Worm (Caenorhabditis elegans) whole organism, young adult: ENCODE measurements around the gene C33H5.2.

ENCODE experiments used
- B0035.1 ChIP-seq: sonication (generic microtip); optimal IDR thresholded peaks from 2 replicates; lab custom pipeline; 2016; ENCODE audit warnings: missing genetic modification characterization, mild to moderate bottlenecking, missing compliant biosample characterization, missing genotype, missing genetic modification reagents
- C17E4.6 ChIP-seq: fragments of 200-800 bp; sonication (Bioruptor generic); IDR thresholded peaks from 2 replicates; pipeline ENCODE4 v1.3.6; 2022; ENCODE audit warnings: missing genetic modification reagents, missing genetic modification characterization, missing compliant biosample characterization
- F33H1.4 ChIP-seq: fragments of 200-800 bp; sonication (Bioruptor generic); IDR thresholded peaks from 2 replicates; pipeline ENCODE4 v1.3.6; 2022; ENCODE audit warnings: missing genetic modification reagents, missing genetic modification characterization, missing compliant biosample characterization
- F49E8.2 ChIP-seq: sonication (generic microtip); optimal IDR thresholded peaks from 3 replicates; lab custom pipeline; 2017; ENCODE audit warnings: missing genetic modification characterization, mild to moderate bottlenecking, missing compliant biosample characterization, antibody characterized with exemption, moderate library complexity; ENCODE audit not compliant: insufficient read depth
- F57C9.4 ChIP-seq: sonication (generic microtip); optimal IDR thresholded peaks from 2 replicates; lab custom pipeline; 2017; ENCODE audit warnings: mild to moderate bottlenecking, missing genetic modification characterization, missing compliant biosample characterization
- K11D2.4 ChIP-seq: fragments of 200-800 bp; sonication (Bioruptor generic); IDR thresholded peaks from 2 replicates; pipeline ENCODE4 v1.3.6; 2022; ENCODE audit warnings: missing genetic modification reagents, missing genetic modification characterization, missing compliant biosample characterization
- K12H6.12 ChIP-seq: fragments of 200-800 bp; sonication (Bioruptor generic); optimal IDR thresholded peaks from 2 replicates; lab custom pipeline; 2018; ENCODE audit warnings: mild to moderate bottlenecking, missing genetic modification characterization, missing compliant biosample characterization
- T07F8.4 ChIP-seq: sonication (generic microtip); optimal IDR thresholded peaks from 2 replicates; lab custom pipeline; 2016; ENCODE audit warnings: mild to moderate bottlenecking, missing genetic modification characterization, moderate library complexity, missing compliant biosample characterization
- ZK185.1 ChIP-seq: sonication (generic microtip); optimal IDR thresholded peaks from 2 replicates; lab custom pipeline; 2016; ENCODE audit warnings: mild to moderate bottlenecking, missing genetic modification characterization, missing compliant biosample characterization; ENCODE audit not compliant: poor library complexity, severe bottlenecking
- akir-1 ChIP-seq: fragments of 200-800 bp; sonication (Bioruptor generic); optimal IDR thresholded peaks from 2 replicates; lab custom pipeline; 2018; ENCODE audit warnings: mild to moderate bottlenecking, missing genetic modification characterization, moderate library complexity, missing compliant biosample characterization
- atf-7 ChIP-seq: sonication (generic microtip); optimal IDR thresholded peaks from 2 replicates; lab custom pipeline; 2017; ENCODE audit warnings: mild to moderate bottlenecking, missing genetic modification characterization, missing compliant biosample characterization
- athp-1 ChIP-seq: sonication (generic microtip); optimal IDR thresholded peaks from 2 replicates; lab custom pipeline; 2017; ENCODE audit warnings: mild to moderate bottlenecking, missing genetic modification characterization, missing compliant biosample characterization
- bed-2 ChIP-seq: fragments of 200-800 bp; sonication (Bioruptor generic); IDR thresholded peaks from 2 replicates; pipeline ENCODE4 v1.3.6; 2022; ENCODE audit warnings: missing genetic modification reagents, missing genetic modification characterization, missing compliant biosample characterization
- ceh-100 ChIP-seq: fragments of 200-800 bp; sonication (Bioruptor generic); IDR thresholded peaks from 2 replicates; pipeline ENCODE4 v1.3.6; 2022; ENCODE audit warnings: missing genetic modification reagents, missing genetic modification characterization, missing compliant biosample characterization
- ceh-27 ChIP-seq: fragments of 200-800 bp; sonication (Bioruptor generic); optimal IDR thresholded peaks from 2 replicates; lab custom pipeline; 2018; ENCODE audit warnings: mild to moderate bottlenecking, missing genetic modification characterization, moderate library complexity, missing compliant biosample characterization
- ceh-91 ChIP-seq: fragments of 200-800 bp; sonication (Bioruptor generic); IDR thresholded peaks from 2 replicates; pipeline ENCODE4 v1.3.6; 2022; ENCODE audit warnings: missing genetic modification reagents, missing genetic modification characterization, missing compliant biosample characterization
- die-1 ChIP-seq: sonication (generic microtip); optimal IDR thresholded peaks from 2 replicates; lab custom pipeline; 2016; ENCODE audit warnings: missing genotype, mild to moderate bottlenecking, missing genetic modification characterization, missing compliant biosample characterization
- dpl-1 ChIP-seq: fragments of 150-350 bp; optimal IDR thresholded peaks from 2 replicates; lab custom pipeline; 2014; ENCODE audit warnings: missing biosample characterization, missing genetic modification reagents, missing genetic modification characterization
- egrh-3 ChIP-seq: fragments of 200-800 bp; sonication (Bioruptor generic); IDR thresholded peaks from 2 replicates; pipeline ENCODE4 v1.3.6; 2022; ENCODE audit warnings: missing genetic modification reagents, missing genetic modification characterization, missing compliant biosample characterization
- fkh-3 ChIP-seq: sonication (generic microtip); optimal IDR thresholded peaks from 2 replicates; lab custom pipeline; 2016; ENCODE audit warnings: mild to moderate bottlenecking, missing genetic modification characterization, missing compliant biosample characterization
- hlh-12 ChIP-seq: sonication (generic microtip); optimal IDR thresholded peaks from 2 replicates; lab custom pipeline; 2016; ENCODE audit warnings: missing genetic modification characterization, missing compliant biosample characterization
- hlh-26 ChIP-seq: fragments of 200-800 bp; sonication (Bioruptor generic); conservative IDR thresholded peaks from 2 replicates; pipeline ENCODE4 v1.3.6; 2022; ENCODE audit warnings: missing genetic modification reagents, missing genetic modification characterization, missing compliant biosample characterization
- lin-54 ChIP-seq: fragments of 200-800 bp; sonication (Bioruptor generic); optimal IDR thresholded peaks from 2 replicates; lab custom pipeline; 2018; ENCODE audit warnings: mild to moderate bottlenecking, missing genetic modification characterization, missing compliant biosample characterization
- lsl-1 ChIP-seq: fragments of 200-800 bp; sonication (Bioruptor generic); optimal IDR thresholded peaks from 2 replicates; lab custom pipeline; 2018; ENCODE audit warnings: mild to moderate bottlenecking, missing genetic modification characterization, moderate library complexity, missing compliant biosample characterization
- madf-8 ChIP-seq: fragments of 200-800 bp; sonication (Bioruptor generic); conservative IDR thresholded peaks from 2 replicates; pipeline ENCODE4 v1.3.6; 2022; ENCODE audit warnings: missing genetic modification reagents, missing genetic modification characterization, missing compliant biosample characterization
- mcd-1 ChIP-seq: fragments of 200-800 bp; sonication (Bioruptor generic); IDR thresholded peaks from 2 replicates; pipeline ENCODE4 v1.3.6; 2022; ENCODE audit warnings: missing genetic modification reagents, missing genetic modification characterization, missing compliant biosample characterization
- mel-28 ChIP-seq: sonication (generic microtip); optimal IDR thresholded peaks from 2 replicates; lab custom pipeline; 2016; ENCODE audit warnings: borderline replicate concordance, mild to moderate bottlenecking, missing genetic modification characterization, missing compliant biosample characterization
- mes-4 ChIP-seq: sonication (generic microtip); optimal IDR thresholded peaks from 2 replicates; lab custom pipeline; 2016; ENCODE audit warnings: missing genotype, missing genetic modification characterization, missing compliant biosample characterization
- mxl-1 ChIP-seq: sonication (generic microtip); optimal IDR thresholded peaks from 2 replicates; lab custom pipeline; 2016; ENCODE audit warnings: missing genetic modification characterization, missing compliant biosample characterization
- nfya-2 ChIP-seq: fragments of 200-800 bp; sonication (Bioruptor generic); IDR thresholded peaks from 2 replicates; pipeline ENCODE4 v1.3.6; 2022; ENCODE audit warnings: missing genetic modification reagents, missing genetic modification characterization, missing compliant biosample characterization
- nfyb-1 ChIP-seq: fragments of 200-800 bp; sonication (Bioruptor generic); IDR thresholded peaks from 2 replicates; pipeline ENCODE4 v1.3.6; 2022; ENCODE audit warnings: missing genetic modification reagents, missing genetic modification characterization, missing compliant biosample characterization
- nhr-179 ChIP-seq: sonication (generic microtip); optimal IDR thresholded peaks from 2 replicates; lab custom pipeline; 2016; ENCODE audit warnings: mild to moderate bottlenecking, missing genetic modification characterization, missing compliant biosample characterization
- somi-1 ChIP-seq: fragments of 200-800 bp; sonication (Bioruptor generic); optimal IDR thresholded peaks from 2 replicates; lab custom pipeline; 2018; ENCODE audit warnings: mild to moderate bottlenecking, missing genetic modification characterization, missing compliant biosample characterization
- unc-130 ChIP-seq: sonication (generic microtip); optimal IDR thresholded peaks from 2 replicates; lab custom pipeline; 2016; ENCODE audit warnings: missing genetic modification reagents, missing genetic modification characterization, missing compliant biosample characterization
- zfh-2 ChIP-seq: fragments of 200-800 bp; sonication (Bioruptor generic); conservative IDR thresholded peaks from 2 replicates; pipeline ENCODE4 v1.3.6; 2022; ENCODE audit warnings: missing genetic modification reagents, missing genetic modification characterization, missing compliant biosample characterization
- ztf-26 ChIP-seq: sonication (generic microtip); optimal IDR thresholded peaks from 2 replicates; lab custom pipeline; 2017; ENCODE audit warnings: missing genetic modification characterization, missing compliant biosample characterization
- ztf-6 ChIP-seq: fragments of 200-800 bp; sonication (Bioruptor generic); IDR thresholded peaks from 2 replicates; pipeline ENCODE4 v1.3.6; 2022; ENCODE audit warnings: missing genetic modification reagents, missing genetic modification characterization, missing compliant biosample characterization

The C33H5.2 gene

DNA sequence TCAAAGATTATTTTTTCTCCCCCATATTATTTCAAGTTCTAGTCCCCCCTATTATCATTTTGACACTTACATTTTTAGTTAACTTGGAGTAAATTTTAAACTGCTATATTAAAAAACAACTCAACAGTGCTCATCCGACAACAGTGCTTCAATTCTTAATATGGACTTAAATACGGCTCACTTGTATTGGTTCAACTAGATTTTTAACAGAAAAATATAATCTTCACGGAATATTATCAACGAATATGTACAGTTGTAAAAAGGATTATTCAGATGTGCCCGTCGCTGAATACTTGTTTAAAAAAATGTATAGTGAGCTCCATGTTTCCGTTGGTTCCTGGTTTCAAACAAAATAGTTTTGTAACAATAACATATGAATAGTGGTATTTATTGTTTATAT lies 4.5 kb upstream of the C33H5.2 start (continued):
- TF ChIP-seq unc-130 (GFP tag; lab: Kevin White, UChicago), result peak; percentile 63
- peak; percentile 65 for TF ChIP-seq fkh-3 (tag; lab: Kevin White, UChicago)
- no peak for TF ChIP-seq ztf-26
- no peak; the same call in 1 of the 2 replicates for TF ChIP-seq F33H1.4 (GFP tag; lab: Robert Waterston, UW)
- TF ChIP-seq, all 124 proteins: peak for 28

DNA sequence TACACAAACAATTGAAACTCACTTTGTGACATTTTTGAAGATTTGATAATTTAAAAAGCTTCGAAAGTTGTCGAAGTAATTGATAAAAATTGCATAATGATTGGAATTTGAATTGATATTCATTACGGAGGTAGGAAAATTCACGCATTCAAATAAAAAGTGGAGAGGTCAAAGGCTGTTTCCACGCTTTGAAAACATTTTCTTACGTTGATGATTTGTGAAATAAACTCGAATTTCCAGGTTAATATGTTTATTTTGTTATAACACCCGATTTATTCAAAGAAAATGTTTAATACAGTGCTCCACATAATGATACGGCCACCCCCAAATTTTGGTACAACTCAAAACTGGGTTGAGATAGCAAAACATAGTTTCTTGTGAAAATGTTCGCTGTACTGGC lies 1.6 kb upstream of the C33H5.2 start, which contains the start of gene C33H5.16:
C33H5.16 (minus strand) TSS at position 101 of the 400 bp plus-strand sequence.
- TF ChIP-seq C17E4.6 (GFP tag; lab: Robert Waterston, UW) (no peak), ceh-27 (GFP tag; lab: Kevin White, UChicago) (no peak), hlh-26 (GFP tag; lab: Robert Waterston, UW) (no peak), mxl-1 (tag; lab: Kevin White, UChicago) (no peak), mes-4 (tag; lab: Kevin White, UChicago) (no peak), ZK185.1 (tag; lab: Kevin White, UChicago) (no peak), F49E8.2 (tag; lab: Kevin White, UChicago) (no peak), mcd-1 (GFP tag; lab: Robert Waterston, UW) (no peak), nhr-179 (tag; lab: Kevin White, UChicago) (no peak), hlh-12 (tag; lab: Kevin White, UChicago) (no peak), lsl-1 (GFP tag; lab: Kevin White, UChicago) (no peak), dpl-1 (no peak), T07F8.4 (tag; lab: Kevin White, UChicago) (no peak), zfh-2 (GFP tag; lab: Robert Waterston, UW) (no peak), B0035.1 (tag; lab: Kevin White, UChicago) (no peak), nfya-2 (no peak), K11D2.4 (GFP tag; lab: Robert Waterston, UW) (no peak), lin-54 (GFP tag; lab: Kevin White, UChicago) (no peak), ceh-100 (GFP tag; lab: Robert Waterston, UW) (no peak), K12H6.12 (no peak)
- TF ChIP-seq, all 124 proteins: peak for 0

DNA sequence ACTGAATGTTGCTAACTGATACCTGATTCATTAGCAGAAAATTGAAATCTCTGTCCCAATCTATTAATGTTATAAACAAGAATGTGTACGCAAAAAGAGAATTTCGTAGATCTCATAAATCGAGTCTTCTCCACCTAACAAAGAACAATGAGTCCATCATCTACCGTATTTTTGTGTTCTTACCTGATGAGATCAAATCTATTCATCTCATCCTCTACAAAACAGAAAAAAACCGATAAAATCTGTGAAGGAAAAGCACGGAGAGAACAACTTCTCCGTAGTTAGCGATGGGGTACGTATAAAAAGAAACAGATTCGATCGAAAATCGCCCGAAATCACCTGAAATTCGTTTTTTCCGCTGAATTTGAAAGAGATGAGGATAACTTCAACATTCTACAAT lies 3.7 kb downstream of the C33H5.2 start, which contains the start of gene C33H5.1:
C33H5.1 (plus strand) TSS at position 330 of the 400 bp plus-strand sequence.
- no peak for TF ChIP-seq nfyb-1
- TF ChIP-seq ztf-26, result no peak
- TF ChIP-seq athp-1, result no peak
- TF ChIP-seq bed-2 (GFP tag; lab: Robert Waterston, UW), result no peak
- no peak for TF ChIP-seq madf-8
- no peak for TF ChIP-seq egrh-3 (GFP tag; lab: Robert Waterston, UW)
- no peak for TF ChIP-seq ceh-91 (GFP tag; lab: Robert Waterston, UW)
- no peak for TF ChIP-seq ceh-27 (GFP tag; lab: Kevin White, UChicago)
- no peak for TF ChIP-seq T07F8.4 (tag; lab: Kevin White, UChicago)
- TF ChIP-seq somi-1 (GFP tag; lab: Kevin White, UChicago), result no peak
- no peak for TF ChIP-seq F57C9.4 (tag; lab: Kevin White, UChicago)
- TF ChIP-seq ztf-6 (GFP tag; lab: Robert Waterston, UW), result no peak
- no peak for TF ChIP-seq akir-1 (GFP tag; lab: Kevin White, UChicago)
- no peak for TF ChIP-seq die-1 (tag; lab: Kevin White, UChicago)
- no peak for TF ChIP-seq atf-7
- no peak for TF ChIP-seq ZK185.1 (tag; lab: Kevin White, UChicago)
- no peak for TF ChIP-seq nfya-2
- no peak for TF ChIP-seq mel-28
